Worm (Caenorhabditis elegans) whole organism, L1 larva: ENCODE measurements around the gene srlf-10.
A peak's percentile ranks its signal among the peaks of the same experiment; 100 is the strongest.

Experiments
- C04F5.9 ChIP-seq: sonication (generic microtip); optimal IDR thresholded peaks from 2 replicates; lab custom pipeline; 2016; ENCODE audit warnings: missing genetic modification characterization, missing compliant biosample characterization
- aha-1 ChIP-seq: fragments of 150-350 bp; optimal IDR thresholded peaks from 2 replicates; lab custom pipeline; 2014; ENCODE audit warnings: missing biosample characterization, missing genetic modification characterization
- blmp-1 ChIP-seq: fragments of 150-350 bp; optimal IDR thresholded peaks from 2 replicates; lab custom pipeline; 2014; ENCODE audit warnings: missing biosample characterization, missing genetic modification characterization
- ceh-82 ChIP-seq, 3 experiments: fragments of 150-350 bp in 1 of 3; sonication (generic microtip) in 2 of 3; optimal IDR thresholded peaks; 2 replicates each; lab custom pipeline; 2014 to 2017; ENCODE audit warnings: missing biosample characterization in 3 of 3, missing genetic modification characterization in 3 of 3
- ceh-88 ChIP-seq: fragments of 200-800 bp; sonication (Bioruptor generic); IDR thresholded peaks from 2 replicates; pipeline ENCODE4 v1.3.6; 2022; ENCODE audit warnings: missing genetic modification characterization, missing compliant biosample characterization
- dpl-1 ChIP-seq, 3 experiments: fragments of 150-350 bp in 2 of 3; sonication (generic microtip) in 1 of 3; optimal IDR thresholded peaks; 2 replicates each; lab custom pipeline; 2014 to 2017; ENCODE audit warnings: missing biosample characterization in 3 of 3, missing genetic modification characterization in 3 of 3, missing genetic modification reagents in 3 of 3
- efl-1 ChIP-seq, 4 experiments: fragments of 150-350 bp; optimal IDR thresholded peaks in 3 of 4; peaks in 1 of 4; 1 replicate in 1 of 4; 2 replicates in 3 of 4; lab custom pipeline; 2014; ENCODE audit warnings: missing biosample characterization in 2 of 4, missing genetic modification characterization in 2 of 4, missing genetic modification reagents in 2 of 4
- egl-13 ChIP-seq: sonication (generic microtip); optimal IDR thresholded peaks from 2 replicates; lab custom pipeline; 2016; ENCODE audit warnings: missing genotype, missing genetic modification reagents, missing genetic modification characterization, missing compliant biosample characterization
- elt-2 ChIP-seq: sonication (generic microtip); optimal IDR thresholded peaks from 2 replicates; lab custom pipeline; 2016; ENCODE audit warnings: missing genetic modification characterization, mild to moderate bottlenecking, inconsistent platforms, missing compliant biosample characterization, missing genetic modification reagents
- elt-3 ChIP-seq, 6 experiments: fragments of 150-350 bp in 1 of 6; sonication (generic microtip); optimal IDR thresholded peaks; 2 replicates each; lab custom pipeline; 2017 to 2018; ENCODE audit warnings: missing biosample characterization in 6 of 6, missing genetic modification characterization in 6 of 6, inconsistent platforms in 1 of 6
- ets-5 ChIP-seq: fragments of 200-800 bp; sonication (Bioruptor generic); IDR thresholded peaks from 2 replicates; pipeline ENCODE4 v1.3.6; 2022; ENCODE audit warnings: missing genetic modification characterization, missing compliant biosample characterization
- fkh-10 ChIP-seq: sonication (generic microtip); optimal IDR thresholded peaks from 2 replicates; lab custom pipeline; 2017; ENCODE audit warnings: missing biosample characterization, missing genetic modification reagents, missing genetic modification characterization
- fkh-8 ChIP-seq: sonication (generic microtip); optimal IDR thresholded peaks from 2 replicates; lab custom pipeline; 2016; ENCODE audit warnings: mild to moderate bottlenecking, missing genetic modification characterization, missing compliant biosample characterization
- hlh-4 ChIP-seq: sonication (generic microtip); optimal IDR thresholded peaks from 2 replicates; lab custom pipeline; 2016; ENCODE audit warnings: mild to moderate bottlenecking, missing genetic modification characterization, missing compliant biosample characterization
- isw-1 ChIP-seq: fragments of 200-800 bp; sonication (Bioruptor generic); IDR thresholded peaks from 2 replicates; pipeline ENCODE4 v1.3.6; 2022; ENCODE audit warnings: missing genetic modification characterization, missing compliant biosample characterization
- lin-13 ChIP-seq: fragments of 150-350 bp; optimal IDR thresholded peaks from 2 replicates; lab custom pipeline; 2014; ENCODE audit warnings: missing biosample characterization, missing genetic modification reagents, missing genetic modification characterization
- lin-15B ChIP-seq: fragments of 150-350 bp; sonication (generic microtip); optimal IDR thresholded peaks from 3 replicates; lab custom pipeline; 2014; ENCODE audit warnings: missing biosample characterization, missing genetic modification characterization
- lin-35 ChIP-seq, 2 experiments: fragments of 150-350 bp; optimal IDR thresholded peaks; 2 replicates each; lab custom pipeline; 2014; ENCODE audit warnings: missing biosample characterization in 2 of 2, missing genetic modification characterization in 2 of 2, missing genetic modification reagents in 2 of 2
- lsy-2 ChIP-seq, 2 experiments: fragments of 150-350 bp; optimal IDR thresholded peaks; 2 replicates each; lab custom pipeline; 2014; ENCODE audit warnings: missing biosample characterization in 2 of 2, missing genetic modification characterization in 2 of 2
- mdl-1 ChIP-seq, 2 experiments: fragments of 150-350 bp; optimal IDR thresholded peaks; 2 replicates each; lab custom pipeline; 2014 to 2017; ENCODE audit warnings: missing biosample characterization in 2 of 2, missing genetic modification characterization in 2 of 2, inconsistent platforms in 1 of 2
- nhr-19 ChIP-seq: fragments of 200-800 bp; sonication (Bioruptor generic); conservative IDR thresholded peaks from 2 replicates; pipeline ENCODE4 v1.3.6; 2022; ENCODE audit warnings: missing genetic modification characterization, missing compliant biosample characterization
- nhr-47 ChIP-seq: sonication (generic microtip); optimal IDR thresholded peaks from 2 replicates; lab custom pipeline; 2016; ENCODE audit warnings: mild to moderate bottlenecking, missing genetic modification characterization, moderate library complexity, missing compliant biosample characterization
- nhr-84 ChIP-seq: sonication (generic microtip); optimal IDR thresholded peaks from 2 replicates; lab custom pipeline; 2017; ENCODE audit warnings: missing biosample characterization, missing genetic modification characterization
- nhr-85 ChIP-seq: sonication (generic microtip); peaks from one replicate; lab custom pipeline; 2016; ENCODE audit warnings: missing genetic modification characterization, inconsistent platforms, missing compliant biosample characterization
- nhr-90 ChIP-seq: sonication (generic microtip); optimal IDR thresholded peaks from 2 replicates; lab custom pipeline; 2016; ENCODE audit warnings: mild to moderate bottlenecking, missing genetic modification characterization, missing compliant biosample characterization; ENCODE audit not compliant: poor library complexity
- skn-1 ChIP-seq: fragments of 150-350 bp; optimal IDR thresholded peaks from 2 replicates; lab custom pipeline; 2014; ENCODE audit warnings: missing biosample characterization, missing genetic modification characterization
- snu-23 ChIP-seq: sonication (generic microtip); optimal IDR thresholded peaks from 2 replicates; lab custom pipeline; 2016; ENCODE audit warnings: missing genetic modification characterization, missing compliant biosample characterization
- sox-4 ChIP-seq: sonication (generic microtip); optimal IDR thresholded peaks from 2 replicates; lab custom pipeline; 2016; ENCODE audit warnings: missing genetic modification characterization, missing compliant biosample characterization
- unc-30 ChIP-seq: sonication (generic microtip); optimal IDR thresholded peaks from 2 replicates; lab custom pipeline; 2017; ENCODE audit warnings: missing biosample characterization, missing genetic modification characterization
- unc-86 ChIP-seq: sonication (generic microtip); optimal IDR thresholded peaks from 2 replicates; lab custom pipeline; 2016; ENCODE audit warnings: missing genetic modification characterization, missing compliant biosample characterization
- unc-98 ChIP-seq: fragments of 200-800 bp; sonication (Bioruptor generic); IDR thresholded peaks from 2 replicates; pipeline ENCODE4 v1.3.6; 2022; ENCODE audit warnings: missing genetic modification characterization, missing compliant biosample characterization
- vab-15 ChIP-seq: sonication (generic microtip); optimal IDR thresholded peaks from 2 replicates; lab custom pipeline; 2017; ENCODE audit warnings: missing genotype, mild to moderate bottlenecking, missing genetic modification characterization, missing compliant biosample characterization
- zip-4 ChIP-seq: fragments of 200-800 bp; sonication (Bioruptor generic); optimal IDR thresholded peaks from 2 replicates; lab custom pipeline; 2018; ENCODE audit warnings: mild to moderate bottlenecking, missing genetic modification characterization, moderate library complexity, missing compliant biosample characterization

The srlf-10 gene

ce11 chrIII:13389078-13389477 lies 12.9 kb upstream of the srlf-10 start, which contains the start of gene T03F6.3:
TSS of gene T03F6.3 (plus strand) at chrIII:13389395.
- TF ChIP-seq aha-1 (tag; lab: Kevin White, UChicago), result no peak
- TF ChIP-seq isw-1 (GFP tag; lab: Robert Waterston, UW), result no peak
- TF ChIP-seq C04F5.9 (tag; lab: Kevin White, UChicago), result no peak
- TF ChIP-seq unc-98 (GFP tag; lab: Robert Waterston, UW), result no peak
- TF ChIP-seq lin-35 (GFP tag; optimal IDR thresholded peaks at IDR 0.05; lab: Kevin White, UChicago), result no peak
- no peak for TF ChIP-seq lin-13
- TF ChIP-seq ets-5 (GFP tag; lab: Robert Waterston, UW), result no peak
- no peak for TF ChIP-seq efl-1 (optimal IDR thresholded peaks at IDR 0.05; lab: Kevin White, UChicago)
- no peak for TF ChIP-seq efl-1 (GFP tag; optimal IDR thresholded peaks at IDR 0.05 in 1 of 2; lab: Kevin White, UChicago)
- TF ChIP-seq nhr-85 (tag; lab: Kevin White, UChicago), result no peak
- TF ChIP-seq zip-4, result no peak
- no peak for TF ChIP-seq dpl-1 (GFP tag; optimal IDR thresholded peaks at IDR 0.05; lab: Kevin White, UChicago)
- no peak for TF ChIP-seq fkh-8 (tag; lab: Kevin White, UChicago)
- no peak for TF ChIP-seq sox-4 (tag; lab: Kevin White, UChicago)
- TF ChIP-seq vab-15 (tag; lab: Kevin White, UChicago), result no peak
- no peak for TF ChIP-seq elt-2 (tag; lab: Kevin White, UChicago)
- no peak for TF ChIP-seq nhr-90 (tag; lab: Kevin White, UChicago)

- TF ChIP-seq nhr-85 (tag; lab: Kevin White, UChicago) (peak; percentile 65), snu-23 (no peak), efl-1 (optimal IDR thresholded peaks at IDR 0.05; lab: Kevin White, UChicago) (no peak), efl-1 (GFP tag; optimal IDR thresholded peaks at IDR 0.05 in 1 of 2; lab: Kevin White, UChicago) (peak in 1 of 2 experiments; percentile 66)
Observed at ce11 chrIII:13390789-13391188, 11.2 kb upstream of the srlf-10 start.

DNA sequence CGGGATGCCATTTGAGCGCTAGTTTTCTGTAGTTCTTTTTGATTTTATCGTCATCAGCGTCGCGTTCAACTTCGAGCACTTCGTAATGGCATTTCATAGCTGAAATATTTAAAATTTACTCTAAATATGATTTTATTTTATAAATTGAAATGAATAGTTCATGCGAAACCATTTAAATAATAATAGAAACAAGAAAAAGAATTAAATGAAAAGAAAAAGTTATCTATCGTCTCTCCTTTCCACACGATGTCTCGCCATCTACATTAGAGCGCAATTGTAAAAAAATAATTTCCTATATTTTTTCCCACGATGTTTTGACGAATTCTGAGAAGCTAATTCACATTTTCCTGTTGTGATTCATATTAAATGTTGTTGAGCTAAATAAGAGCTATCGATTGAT lies 8.8 kb upstream of the srlf-10 start, which contains the start of gene dnj-17:
TSS of gene dnj-17 (minus strand) at position 101 of the 400 bp plus-strand sequence.
- TF ChIP-seq fkh-10 (GFP tag; lab: Kevin White, UChicago), result no peak
- TF ChIP-seq efl-1 (optimal IDR thresholded peaks at IDR 0.05; lab: Kevin White, UChicago), result no peak
- TF ChIP-seq efl-1 (GFP tag; optimal IDR thresholded peaks at IDR 0.05 in 1 of 2; lab: Kevin White, UChicago), result peak; percentile 27 to 74

DNA sequence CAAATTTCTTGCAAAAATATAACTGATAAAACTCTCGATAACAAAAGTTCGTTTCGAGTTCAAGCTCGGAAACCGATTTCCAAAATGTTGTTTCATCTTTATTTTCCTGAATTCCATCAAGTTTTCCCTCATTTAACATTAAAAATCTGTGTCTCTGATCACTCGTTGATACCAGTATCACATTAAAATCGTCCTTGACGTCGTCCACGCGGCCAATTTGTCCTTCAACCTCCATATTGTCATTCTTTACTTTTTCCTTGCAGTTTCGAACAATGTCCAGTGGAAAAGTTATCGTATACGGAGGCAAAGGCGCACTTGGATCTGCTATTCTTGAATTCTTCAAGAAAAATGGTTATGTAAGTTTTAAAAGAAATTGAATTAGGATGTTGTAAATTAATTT lies 8.4 kb upstream of the srlf-10 start, which contains the start of gene qdpr-1:
TSS of gene qdpr-1 (plus strand) at position 264 of the 400 bp plus-strand sequence.
- no peak for TF ChIP-seq mdl-1 (tag; optimal IDR thresholded peaks at IDR 0.05; lab: Kevin White, UChicago)
- TF ChIP-seq blmp-1 (tag; lab: Kevin White, UChicago), result peak; percentile 59
- TF ChIP-seq skn-1 (tag; lab: Kevin White, UChicago), result no peak
- TF ChIP-seq unc-98 (GFP tag; lab: Robert Waterston, UW), result no peak
- TF ChIP-seq aha-1 (tag; lab: Kevin White, UChicago), result no peak
- TF ChIP-seq ceh-88 (GFP tag; lab: Robert Waterston, UW), result no peak
- peak; percentile 17 for TF ChIP-seq snu-23
- TF ChIP-seq unc-86 (tag; lab: Kevin White, UChicago), result no peak
- TF ChIP-seq egl-13 (tag; lab: Kevin White, UChicago), result no peak
- no peak for TF ChIP-seq ceh-82 (tag; optimal IDR thresholded peaks at IDR 0.05; lab: Kevin White, UChicago)
- TF ChIP-seq nhr-84 (tag; lab: Kevin White, UChicago), result no peak
- TF ChIP-seq isw-1 (GFP tag; lab: Robert Waterston, UW), result no peak
- no peak for TF ChIP-seq lin-15B (tag; lab: Kevin White, UChicago)
- TF ChIP-seq hlh-4 (tag; lab: Kevin White, UChicago), result no peak
- TF ChIP-seq lsy-2 (tag; optimal IDR thresholded peaks at IDR 0.05; lab: Kevin White, UChicago), result peak in 1 of 2 experiments; percentile 12
- TF ChIP-seq nhr-47 (tag; lab: Kevin White, UChicago), result no peak
- TF ChIP-seq unc-30 (tag; lab: Kevin White, UChicago), result no peak
- TF ChIP-seq nhr-19 (GFP tag; lab: Robert Waterston, UW), result no peak
- no peak for TF ChIP-seq nhr-90 (tag; lab: Kevin White, UChicago)
- TF ChIP-seq elt-3 (tag; optimal IDR thresholded peaks at IDR 0.05; lab: Kevin White, UChicago), result peak in 4 of 6 experiments; percentile 43 to 80 (median 54)
- TF ChIP-seq, all 84 proteins: peak for 4
